Fruit fly (Drosophila melanogaster) whole organism, pupa: ENCODE measurements around the gene Svip.

Experiments
- CG10348 ChIP-seq: fragments of 200-800 bp; sonication (Bioruptor generic); IDR thresholded peaks from 2 replicates; pipeline ENCODE4 v1.3.6; 2022; ENCODE audit warnings: missing biosample characterization, missing genetic modification characterization
- CG12605 ChIP-seq: fragments of 200-800 bp; sonication (Bioruptor generic); IDR thresholded peaks from 2 replicates; pipeline ENCODE4 v1.3.6; 2022; ENCODE audit warnings: missing biosample characterization, missing genetic modification characterization
- CG13204 ChIP-seq: fragments of 200-800 bp; sonication (Bioruptor generic); optimal IDR thresholded peaks from 2 replicates; lab custom pipeline; 2018; ENCODE audit warnings: missing biosample characterization, mild to moderate bottlenecking, missing genetic modification characterization, moderate library complexity
- CG14655 ChIP-seq: fragments of 200-800 bp; sonication (Bioruptor generic); optimal IDR thresholded peaks from 3 replicates; lab custom pipeline; 2017; ENCODE audit warnings: mild to moderate bottlenecking, missing biosample characterization, missing genetic modification reagents, missing genetic modification characterization
- CG15710 ChIP-seq: fragments of 200-800 bp; sonication (Bioruptor generic); optimal IDR thresholded peaks from 2 replicates; lab custom pipeline; 2018; ENCODE audit warnings: missing biosample characterization, mild to moderate bottlenecking, missing genetic modification characterization, moderate library complexity
- CG17806 ChIP-seq: fragments of 200-800 bp; sonication (Bioruptor generic); optimal IDR thresholded peaks from 2 replicates; lab custom pipeline; 2018; ENCODE audit warnings: missing biosample characterization, mild to moderate bottlenecking, missing genetic modification characterization, moderate library complexity
- CG32121 ChIP-seq: fragments of 200-800 bp; sonication (Bioruptor generic); IDR thresholded peaks from 2 replicates; pipeline ENCODE4 v1.3.6; 2022; ENCODE audit warnings: missing biosample characterization, missing genetic modification characterization
- CG34367 ChIP-seq: fragments of 200-800 bp; sonication (Bioruptor generic); optimal IDR thresholded peaks from 2 replicates; lab custom pipeline; 2018; ENCODE audit warnings: missing biosample characterization, mild to moderate bottlenecking, missing genetic modification characterization
- CG4496 ChIP-seq: fragments of 200-800 bp; sonication (Bioruptor generic); IDR thresholded peaks from 3 replicates; pipeline ENCODE4 v1.3.6; 2022; ENCODE audit warnings: missing biosample characterization, missing genetic modification characterization
- CG8159 ChIP-seq: fragments of 200-800 bp; sonication (Bioruptor generic); optimal IDR thresholded peaks from 3 replicates; lab custom pipeline; 2018; ENCODE audit warnings: missing biosample characterization, mild to moderate bottlenecking, missing genetic modification characterization, moderate library complexity
- CG8301 ChIP-seq: fragments of 200-800 bp; sonication (Bioruptor generic); optimal IDR thresholded peaks from 2 replicates; lab custom pipeline; 2018; ENCODE audit warnings: missing biosample characterization, mild to moderate bottlenecking, missing genetic modification characterization
- CG9948 ChIP-seq: fragments of 200-800 bp; sonication (Bioruptor generic); optimal IDR thresholded peaks from 2 replicates; lab custom pipeline; 2018; ENCODE audit warnings: missing biosample characterization, mild to moderate bottlenecking, missing genetic modification characterization, moderate library complexity
- D1 ChIP-seq: fragments of 200-800 bp; sonication (Bioruptor generic); optimal IDR thresholded peaks from 2 replicates; lab custom pipeline; 2018; ENCODE audit warnings: missing biosample characterization, mild to moderate bottlenecking, missing genetic modification characterization, moderate library complexity
- EcR ChIP-seq: fragments of 200-800 bp; sonication (Bioruptor generic); optimal IDR thresholded peaks from 3 replicates; lab custom pipeline; 2019; ENCODE audit warnings: missing biosample characterization, missing genetic modification characterization, mild to moderate bottlenecking, moderate library complexity, missing genetic modification reagents
- Ets98B ChIP-seq: fragments of 200-800 bp; sonication (Bioruptor generic); IDR thresholded peaks from 2 replicates; pipeline ENCODE4 v1.3.6; 2022; ENCODE audit warnings: missing biosample characterization, missing genetic modification characterization
- Pif1A ChIP-seq: fragments of 200-800 bp; sonication (Bioruptor generic); optimal IDR thresholded peaks from 3 replicates; lab custom pipeline; 2016; ENCODE audit warnings: missing biosample characterization, missing genetic modification characterization
- Pif1B ChIP-seq: fragments of 200-800 bp; sonication (Bioruptor generic); optimal IDR thresholded peaks from 3 replicates; lab custom pipeline; 2016; ENCODE audit warnings: missing biosample characterization, missing genetic modification characterization
- Snoo ChIP-seq: fragments of 200-800 bp; sonication (Bioruptor generic); optimal IDR thresholded peaks from 3 replicates; lab custom pipeline; 2017; ENCODE audit warnings: missing biosample characterization, mild to moderate bottlenecking, missing genetic modification characterization, inconsistent platforms
- fd96Ca ChIP-seq: fragments of 200-800 bp; sonication (Bioruptor generic); IDR thresholded peaks from 3 replicates; pipeline ENCODE4 v1.3.6; 2022; ENCODE audit warnings: missing biosample characterization, missing genetic modification characterization
- gl ChIP-seq: fragments of 200-800 bp; sonication (Bioruptor generic); optimal IDR thresholded peaks from 2 replicates; lab custom pipeline; 2018; ENCODE audit warnings: missing biosample characterization, mild to moderate bottlenecking, missing genetic modification characterization
- rn ChIP-seq: fragments of 200-800 bp; sonication (Bioruptor generic); IDR thresholded peaks from 2 replicates; pipeline ENCODE4 v1.3.6; 2022; ENCODE audit warnings: missing biosample characterization, missing genetic modification characterization

Svip gene

DNA sequence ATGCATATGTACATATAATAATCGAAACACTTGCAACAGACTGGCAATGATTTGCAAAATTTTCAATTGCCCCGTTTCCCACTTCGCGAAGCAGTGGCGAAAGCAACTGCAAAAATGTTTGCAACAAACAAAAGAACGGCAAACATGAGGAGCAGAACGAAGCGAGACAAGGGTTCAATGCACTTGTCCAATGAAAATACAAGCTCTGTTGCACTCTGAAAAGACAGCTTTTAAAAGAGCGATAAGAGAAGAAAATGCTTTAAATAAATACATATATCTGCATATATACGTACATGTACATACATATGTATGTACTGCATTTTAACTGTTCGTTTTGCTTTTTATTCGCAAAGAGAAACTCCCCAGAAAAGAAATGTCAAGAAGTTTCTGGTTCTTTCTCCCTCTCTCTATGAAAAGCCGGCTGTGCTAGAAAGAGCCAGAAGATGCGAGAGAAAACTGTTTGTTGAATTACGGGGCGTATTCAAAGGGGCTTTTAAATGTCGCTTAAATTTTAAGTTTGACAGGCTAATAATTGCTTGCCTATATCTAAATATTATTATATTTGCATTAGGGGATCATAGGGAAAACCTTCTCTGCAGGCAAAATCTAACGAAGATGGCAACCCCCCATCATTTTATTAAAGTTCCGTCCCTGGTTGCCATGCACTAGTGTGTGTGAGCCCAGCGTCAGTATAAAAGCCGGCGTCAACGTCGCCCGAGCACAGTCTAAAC is 24.7 kb downstream of the Svip start, which contains the start of gene Hsp27:
Hsp27 (plus strand) TSS at position 719 of the 731 bp plus-strand sequence.
- TF ChIP-seq fd96Ca (GFP tag; lab: Robert Waterston, UW) (peak; percentile 100), Ets98B (GFP tag; lab: Robert Waterston, UW) (peak; percentile 100), EcR (GFP tag; lab: Kevin White, UChicago) (peak; percentile 96), rn (GFP tag; lab: Robert Waterston, UW) (peak; percentile 99), D1 (tag; lab: Kevin White, UChicago) (peak; percentile 100), Pif1B (GFP tag; lab: Kevin White, UChicago) (peak; percentile 100), gl (peak; percentile 99), Pif1A (peak; percentile 100), CG13204 (GFP tag; lab: Kevin White, UChicago) (peak; percentile 98), CG10348 (GFP tag; lab: Robert Waterston, UW) (peak; percentile 99), CG9948 (peak; percentile 100), CG8301 (peak; percentile 100), CG17806 (tag; lab: Kevin White, UChicago) (peak; percentile 100), CG8159 (tag; lab: Kevin White, UChicago) (peak; percentile 100), CG32121 (GFP tag; lab: Robert Waterston, UW) (peak; percentile 100), CG34367 (tag; lab: Kevin White, UChicago) (peak; percentile 99), CG14655 (GFP tag; lab: Kevin White, UChicago) (peak; percentile 100), CG4496 (GFP tag; lab: Robert Waterston, UW) (peak; percentile 100), CG12605 (GFP tag; lab: Robert Waterston, UW) (peak; percentile 100), CG15710 (tag; lab: Kevin White, UChicago) (peak; percentile 100), Snoo (tag; lab: Kevin White, UChicago) (peak; percentile 100)
- TF ChIP-seq, all 21 proteins: peak for 21

DNA sequence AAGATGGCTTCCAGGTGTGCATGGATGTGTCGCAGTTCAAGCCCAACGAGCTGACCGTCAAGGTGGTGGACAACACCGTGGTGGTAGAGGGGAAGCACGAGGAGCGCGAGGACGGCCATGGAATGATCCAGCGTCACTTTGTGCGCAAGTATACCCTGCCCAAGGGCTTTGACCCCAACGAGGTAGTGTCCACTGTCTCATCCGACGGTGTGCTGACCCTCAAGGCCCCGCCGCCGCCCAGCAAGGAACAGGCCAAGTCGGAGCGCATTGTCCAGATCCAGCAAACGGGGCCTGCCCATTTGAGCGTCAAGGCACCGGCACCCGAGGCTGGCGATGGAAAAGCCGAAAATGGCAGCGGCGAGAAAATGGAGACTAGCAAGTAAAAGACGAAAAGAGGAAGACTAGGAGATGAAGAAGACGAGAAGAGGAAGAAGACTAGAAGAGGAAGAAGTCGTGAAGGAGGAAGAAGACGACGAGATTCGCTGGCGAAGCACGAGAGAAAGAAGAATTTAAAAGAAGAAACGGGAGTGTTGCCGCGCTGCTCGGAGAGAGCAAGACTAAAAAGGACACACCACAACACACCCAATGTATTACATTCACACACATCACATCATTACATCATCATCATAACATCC is 25.8 kb downstream of the Svip start:
- TF ChIP-seq Pif1A: no peak
- peak; percentile 76 for TF ChIP-seq EcR (GFP tag; lab: Kevin White, UChicago)

DNA sequence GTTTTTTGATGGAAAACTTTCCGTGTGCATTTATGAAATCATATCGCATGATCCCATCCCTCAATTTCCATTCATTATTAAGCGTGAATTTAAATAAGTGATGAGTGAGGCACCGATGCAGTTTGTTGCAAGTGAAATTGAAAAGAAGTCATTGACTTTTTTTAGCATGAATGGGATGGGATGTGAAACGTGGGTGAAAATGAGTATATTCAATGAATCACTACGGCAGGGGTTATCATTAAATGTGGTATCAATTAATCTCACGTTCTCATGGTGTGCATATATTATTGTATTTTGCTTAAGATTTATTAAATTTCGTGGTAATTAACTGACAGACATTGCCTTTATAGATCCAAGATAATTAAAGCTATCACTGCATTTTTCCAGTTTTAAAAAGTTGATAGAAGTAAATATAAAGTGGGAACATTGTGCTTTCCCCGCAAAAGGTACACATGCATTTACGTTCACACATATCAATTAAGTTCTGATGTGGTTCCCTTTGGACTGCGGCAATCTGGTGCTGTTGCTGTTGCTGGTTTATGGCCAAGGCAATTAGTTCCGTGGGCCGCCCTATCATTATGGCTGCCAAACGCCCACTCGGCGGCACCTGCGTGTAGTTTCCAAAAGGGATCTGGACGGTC is 32.7 kb downstream of the Svip start:
- peak; percentile 33 for TF ChIP-seq EcR (GFP tag; lab: Kevin White, UChicago)
- TF ChIP-seq Ets98B (GFP tag; lab: Robert Waterston, UW): no peak

DNA sequence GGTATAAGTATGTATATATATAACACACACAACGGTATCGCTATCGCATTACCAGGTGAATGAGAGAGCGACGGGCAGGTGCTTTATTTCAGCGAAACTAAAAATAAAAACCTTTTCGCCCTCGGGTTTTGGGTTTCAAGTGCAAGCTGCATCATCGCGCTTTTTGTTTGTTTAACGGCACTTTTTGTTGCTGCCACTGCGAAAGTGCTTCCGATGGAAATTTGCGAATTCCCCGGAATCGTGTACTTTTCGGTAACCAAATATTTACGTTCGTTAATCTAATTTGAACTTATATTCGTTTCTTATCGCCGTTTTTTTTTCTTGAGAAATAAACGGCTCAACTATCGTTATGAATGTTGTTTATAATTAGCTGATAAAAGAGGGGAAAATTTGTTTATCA is 37.2 kb downstream of the Svip start:
- TF ChIP-seq CG10348 (GFP tag; lab: Robert Waterston, UW) (no peak), Snoo (tag; lab: Kevin White, UChicago) (no peak), CG12605 (GFP tag; lab: Robert Waterston, UW) (no peak), CG15710 (tag; lab: Kevin White, UChicago) (no peak), Ets98B (GFP tag; lab: Robert Waterston, UW) (no peak), D1 (tag; lab: Kevin White, UChicago) (no peak), CG17806 (tag; lab: Kevin White, UChicago) (no peak), CG4496 (GFP tag; lab: Robert Waterston, UW) (no peak), CG8159 (tag; lab: Kevin White, UChicago) (no peak), CG14655 (GFP tag; lab: Kevin White, UChicago) (no peak), rn (GFP tag; lab: Robert Waterston, UW) (no peak), CG13204 (GFP tag; lab: Kevin White, UChicago) (no peak), CG8301 (no peak), CG32121 (GFP tag; lab: Robert Waterston, UW) (no peak), EcR (GFP tag; lab: Kevin White, UChicago) (no peak), Pif1B (GFP tag; lab: Kevin White, UChicago) (no peak), fd96Ca (GFP tag; lab: Robert Waterston, UW) (no peak), Pif1A (no peak)
- TF ChIP-seq, all 21 proteins: peak for 0

dm6 chr3L:9396704-9397103 is 37.9 kb downstream of the Svip start:
- TF ChIP-seq Pif1B (GFP tag; lab: Kevin White, UChicago) (no peak), CG8301 (no peak), CG34367 (tag; lab: Kevin White, UChicago) (no peak), CG32121 (GFP tag; lab: Robert Waterston, UW) (no peak), Snoo (tag; lab: Kevin White, UChicago) (no peak), CG15710 (tag; lab: Kevin White, UChicago) (no peak), CG12605 (GFP tag; lab: Robert Waterston, UW) (peak; percentile 30; the same call in 1 of the 2 replicates), CG9948 (no peak), EcR (GFP tag; lab: Kevin White, UChicago) (peak; percentile 33), CG14655 (GFP tag; lab: Kevin White, UChicago) (no peak)
- TF ChIP-seq, all 21 proteins: peak for 2
